Fruit fly (Drosophila melanogaster) S2 (cell line): ENCODE measurements around the gene CG3168.

Source experiments
- CG8478 ChIP-seq: fragments of >200 bp; optimal IDR thresholded peaks from 2 replicates; lab custom pipeline; 2018
- CTCF ChIP-seq, 2 experiments: fragments of >200 bp; optimal IDR thresholded peaks; 2 replicates each; lab custom pipeline; 2018

DNA sequence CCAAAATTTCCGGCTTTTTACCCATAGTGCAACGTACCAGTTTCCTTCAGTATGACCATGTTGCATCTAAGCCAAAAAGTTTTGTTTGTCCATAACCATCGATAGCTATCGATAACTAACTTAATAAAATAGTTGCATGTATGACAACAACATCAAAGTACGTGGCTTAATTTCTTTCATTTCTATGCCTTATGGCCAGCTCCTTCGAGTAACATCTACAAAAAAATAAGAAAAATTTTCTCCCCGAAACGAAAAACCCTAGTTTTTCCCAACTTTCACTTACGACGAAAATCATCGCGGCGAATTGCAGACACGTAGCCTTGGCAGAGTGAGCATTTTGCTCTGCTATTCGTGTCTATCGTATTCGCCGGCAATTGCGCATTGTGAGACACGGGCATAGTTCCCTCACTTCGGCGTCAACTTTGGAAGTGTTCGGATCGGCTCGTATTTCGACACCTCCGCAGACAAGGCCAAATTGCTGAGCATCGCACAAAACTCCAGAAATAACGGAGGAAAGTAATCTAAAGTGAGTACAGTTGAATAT is 16.5 kb upstream of the CG3168 start, which contains the start of gene sov:
- TF ChIP-seq CTCF (optimal IDR thresholded peaks at IDR 0.05; lab: Kevin White, UChicago): no peak
- TF ChIP-seq CG8478: no peak
